Fruit fly (Drosophila melanogaster): ENCODE data around the gene sds22.

DNA sequence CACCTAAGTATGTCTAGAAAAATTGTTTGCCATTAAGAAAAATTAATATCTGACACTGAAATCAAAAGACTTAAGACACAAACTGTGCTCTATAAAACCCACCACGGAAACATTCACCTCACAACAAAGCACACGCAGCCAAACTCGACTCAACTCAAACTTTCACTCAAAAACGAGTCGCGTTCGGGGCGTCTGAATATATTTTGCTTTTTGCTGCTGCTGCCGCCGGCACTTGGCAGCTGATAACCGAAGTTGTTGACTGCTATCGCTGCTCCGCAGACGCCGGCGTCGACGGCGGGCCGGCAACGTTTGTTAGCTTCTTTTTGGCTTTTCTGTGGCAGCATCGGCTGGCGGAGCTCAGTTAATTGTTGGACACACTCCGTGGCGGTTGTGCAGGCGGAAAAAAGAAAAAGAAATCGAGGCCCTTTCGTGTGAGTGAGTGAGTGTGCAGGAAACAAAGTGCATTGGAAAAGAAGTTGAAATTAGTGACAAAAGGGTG, 34.1 kb downstream of the sds22 start, which contains the start of gene cysu:
- TF ChIP-seq dmrt11E (tag; optimal IDR thresholded peaks at IDR 0.05), result no peak
- TF ChIP-seq org-1 (GFP tag; optimal IDR thresholded peaks at IDR 0.05), result no peak
- TF ChIP-seq CG12769 (tag; optimal IDR thresholded peaks at IDR 0.05), result no peak
- TF ChIP-seq knrl (GFP tag; IDR thresholded peaks at IDR 0.05; ENCODE audit: partially characterized antibody), result no peak

Data from whole organism, embryonic.